Worm (Caenorhabditis elegans): ENCODE results near the gene aagr-3.

The aagr-3 gene

ce11 chrV:9725719-9726118 lies 3.6 kb downstream of the aagr-3 start:
- TF ChIP-seq elt-2 (tag; optimal IDR thresholded peaks at IDR 0.05) (peak; percentile 66), nhr-67 (tag; optimal IDR thresholded peaks at IDR 0.05) (no peak), pha-4 (tag; optimal IDR thresholded peaks at IDR 0.05) (peak; percentile 20), pqm-1 (tag; optimal IDR thresholded peaks at IDR 0.05) (peak; percentile 7)

- TF ChIP-seq pha-4 (tag; optimal IDR thresholded peaks at IDR 0.05) (peak; percentile 89), ceh-82 (tag; optimal IDR thresholded peaks at IDR 0.05) (no peak)
Measured at ce11 chrV:9724021-9724671, 5.2 kb downstream of the aagr-3 start, which contains the start of gene slcr-46.3. Gene slcr-46.3, minus strand, starts transcription at chrV:9724106.

- TF ChIP-seq nhr-23 (tag; optimal IDR thresholded peaks at IDR 0.05) = no peak
- no peak for TF ChIP-seq sea-2 (GFP tag; optimal IDR thresholded peaks at IDR 0.05)
- TF ChIP-seq fkh-10 (GFP tag; optimal IDR thresholded peaks at IDR 0.05) = no peak
- no peak for TF ChIP-seq fos-1 (tag; optimal IDR thresholded peaks at IDR 0.05)
- no peak for TF ChIP-seq nhr-43 (tag; optimal IDR thresholded peaks at IDR 0.05; ENCODE audit: poor library complexity, severe bottlenecking)
- no peak for TF ChIP-seq snpc-4 (tag; optimal IDR thresholded peaks at IDR 0.05)
- no peak for TF ChIP-seq fkh-2 (tag; optimal IDR thresholded peaks at IDR 0.05)
- TF ChIP-seq ztf-11 (tag; optimal IDR thresholded peaks at IDR 0.05) = no peak
- TF ChIP-seq ceh-16 (tag; optimal IDR thresholded peaks at IDR 0.05) = no peak
- TF ChIP-seq ZK546.5 (tag; optimal IDR thresholded peaks at IDR 0.05) = no peak
- TF ChIP-seq unc-62 (GFP tag; optimal IDR thresholded peaks at IDR 0.05) = no peak
- no peak for TF ChIP-seq mml-1 (tag; optimal IDR thresholded peaks at IDR 0.05)
- TF ChIP-seq unc-39 (tag; optimal IDR thresholded peaks at IDR 0.05) = no peak
- no peak for TF ChIP-seq jun-1 (tag; optimal IDR thresholded peaks at IDR 0.05)
- TF ChIP-seq ama-1 (optimal IDR thresholded peaks at IDR 0.05) = no peak
- TF ChIP-seq nhr-12 (tag; optimal IDR thresholded peaks at IDR 0.05) = no peak
- TF ChIP-seq ceh-9 (tag; optimal IDR thresholded peaks at IDR 0.05) = no peak
- no peak for TF ChIP-seq elt-1 (tag; optimal IDR thresholded peaks at IDR 0.05)
Measured at ce11 chrV:9716397-9716796, 12.9 kb downstream of the aagr-3 start, which contains the start of gene str-188. Gene str-188, plus strand, starts transcription at chrV:9716697.

ce11 chrV:9714909-9715308 lies 14.4 kb downstream of the aagr-3 start, which contains the start of gene F40F9.3:
Gene F40F9.3, plus strand, starts transcription at chrV:9715209.
- TF ChIP-seq daf-12 (tag; optimal IDR thresholded peaks at IDR 0.05) = no peak
- no peak for TF ChIP-seq fkh-2 (tag; optimal IDR thresholded peaks at IDR 0.05)
- no peak for TF ChIP-seq nhr-23 (tag; optimal IDR thresholded peaks at IDR 0.05)

- TF ChIP-seq snpc-4 (tag; optimal IDR thresholded peaks at IDR 0.05) = no peak
- no peak for TF ChIP-seq lsy-12 (tag; optimal IDR thresholded peaks at IDR 0.05)
Measured at ce11 chrV:9713532-9713931, 15.8 kb downstream of the aagr-3 start, which contains the start of gene F40F9.10. Gene F40F9.10, minus strand, starts transcription at chrV:9713632.

- TF ChIP-seq skn-1 (tag; optimal IDR thresholded peaks at IDR 0.05) (no peak), mdl-1 (tag; optimal IDR thresholded peaks at IDR 0.05) (no peak), elt-2 (tag; optimal IDR thresholded peaks at IDR 0.05) (peak; percentile 59), nhr-237 (tag; optimal IDR thresholded peaks at IDR 0.05) (no peak), jun-1 (tag; optimal IDR thresholded peaks at IDR 0.05) (peak; percentile 39), pqm-1 (tag; optimal IDR thresholded peaks at IDR 0.05) (peak; percentile 32)
Measured at ce11 chrV:9712418-9713173, 16.7 kb downstream of the aagr-3 start.

- TF ChIP-seq egl-27 (tag; optimal IDR thresholded peaks at IDR 0.05) = no peak
- TF ChIP-seq elt-2 (tag; optimal IDR thresholded peaks at IDR 0.05) = peak; percentile 71
- TF ChIP-seq pqm-1 (tag; optimal IDR thresholded peaks at IDR 0.05) = peak; percentile 79
- peak; percentile 15 for TF ChIP-seq pha-4 (tag; optimal IDR thresholded peaks at IDR 0.05)
- TF ChIP-seq daf-12 (tag; optimal IDR thresholded peaks at IDR 0.05) = no peak
- no peak for TF ChIP-seq mml-1 (tag; optimal IDR thresholded peaks at IDR 0.05)
Measured at ce11 chrV:9711174-9711573, 18.1 kb downstream of the aagr-3 start.

Data from whole organism, L3 larva.